Worm (Caenorhabditis elegans): ENCODE measurements around the gene mgl-3.

Gene mgl-3

ce11 chrIV:5438705-5439104 lies at the start of gene mgl-3:
Gene mgl-3 (plus strand): TSS chrIV:5439005.
- TF ChIP-seq mls-2 (tag; optimal IDR thresholded peaks at IDR 0.05) (no peak), blmp-1 (tag; optimal IDR thresholded peaks at IDR 0.05) (no peak), hlh-1 (tag; optimal IDR thresholded peaks at IDR 0.05) (no peak), flh-1 (GFP tag; optimal IDR thresholded peaks at IDR 0.05) (no peak), M03D4.4 (tag; optimal IDR thresholded peaks at IDR 0.05) (no peak), nhr-12 (tag; optimal IDR thresholded peaks at IDR 0.05) (no peak), bed-3 (GFP tag; optimal IDR thresholded peaks at IDR 0.05) (no peak), snpc-4 (tag; optimal IDR thresholded peaks at IDR 0.05) (no peak), lsy-2 (tag; optimal IDR thresholded peaks at IDR 0.05) (no peak), cnd-1 (tag; optimal IDR thresholded peaks at IDR 0.05) (no peak), nhr-237 (tag; optimal IDR thresholded peaks at IDR 0.05) (no peak)

- TF ChIP-seq mls-2 (tag; optimal IDR thresholded peaks at IDR 0.05) (no peak), unc-62 (GFP tag; optimal IDR thresholded peaks at IDR 0.05) (no peak), nhr-12 (tag; optimal IDR thresholded peaks at IDR 0.05) (no peak), ztf-11 (tag; optimal IDR thresholded peaks at IDR 0.05) (no peak), ham-2 (GFP tag; optimal IDR thresholded peaks at IDR 0.05) (no peak), cnd-1 (tag; optimal IDR thresholded peaks at IDR 0.05) (no peak), nhr-2 (tag; optimal IDR thresholded peaks at IDR 0.05) (no peak), drap-1 (GFP tag; optimal IDR thresholded peaks at IDR 0.05) (no peak), bed-3 (GFP tag; optimal IDR thresholded peaks at IDR 0.05) (no peak), unc-120 (tag; optimal IDR thresholded peaks at IDR 0.05; ENCODE audit: poor library complexity, severe bottlenecking) (no peak)
Measured at ce11 chrIV:5389951-5390350, 48.9 kb upstream of the mgl-3 start.

ce11 chrIV:5391507-5392057 lies 47.2 kb upstream of the mgl-3 start, which contains the start of the genes htp-1 and ZK616.5:
Gene htp-1 (minus strand): TSS chrIV:5391557.
Gene ZK616.5 (plus strand): TSS chrIV:5391929.
- TF ChIP-seq mab-5 (tag; optimal IDR thresholded peaks at IDR 0.05) = no peak
- TF ChIP-seq tbx-8 (GFP tag; optimal IDR thresholded peaks at IDR 0.05) = no peak
- no peak for TF ChIP-seq hlh-1 (tag; optimal IDR thresholded peaks at IDR 0.05)
- TF ChIP-seq nhr-28 (tag; optimal IDR thresholded peaks at IDR 0.05) = no peak

ce11 chrIV:5393566-5393965 lies 45.2 kb upstream of the mgl-3 start:
- TF ChIP-seq ces-1 (GFP tag; optimal IDR thresholded peaks at IDR 0.05) (no peak), ham-2 (GFP tag; optimal IDR thresholded peaks at IDR 0.05) (no peak), elt-3 (tag; optimal IDR thresholded peaks at IDR 0.05) (no peak), mab-5 (tag; optimal IDR thresholded peaks at IDR 0.05) (no peak), snpc-4 (tag; optimal IDR thresholded peaks at IDR 0.05) (no peak), nhr-76 (tag; optimal IDR thresholded peaks at IDR 0.05) (no peak), cnd-1 (tag; optimal IDR thresholded peaks at IDR 0.05) (no peak), drap-1 (GFP tag; optimal IDR thresholded peaks at IDR 0.05) (no peak), zip-8 (tag; optimal IDR thresholded peaks at IDR 0.05) (no peak), pha-4 (tag; optimal IDR thresholded peaks at IDR 0.05) (no peak), blmp-1 (tag; optimal IDR thresholded peaks at IDR 0.05) (no peak), lin-32 (GFP tag; optimal IDR thresholded peaks at IDR 0.05) (no peak), nhr-12 (tag; optimal IDR thresholded peaks at IDR 0.05) (no peak), bed-3 (GFP tag; optimal IDR thresholded peaks at IDR 0.05) (no peak)

- TF ChIP-seq sptf-1 (tag; optimal IDR thresholded peaks at IDR 0.05) = no peak
- TF ChIP-seq tbx-8 (GFP tag; optimal IDR thresholded peaks at IDR 0.05) = no peak
- no peak for TF ChIP-seq sem-2 (GFP tag; optimal IDR thresholded peaks at IDR 0.05)
- TF ChIP-seq ham-2 (GFP tag; optimal IDR thresholded peaks at IDR 0.05) = no peak
- no peak for TF ChIP-seq nhr-237 (tag; optimal IDR thresholded peaks at IDR 0.05)
- TF ChIP-seq pha-4 (tag; optimal IDR thresholded peaks at IDR 0.05) = peak; percentile 58
- TF ChIP-seq unc-120 (tag; optimal IDR thresholded peaks at IDR 0.05; ENCODE audit: poor library complexity, severe bottlenecking) = no peak
- TF ChIP-seq mab-5 (tag; optimal IDR thresholded peaks at IDR 0.05) = no peak
- TF ChIP-seq nhr-28 (tag; optimal IDR thresholded peaks at IDR 0.05) = no peak
- TF ChIP-seq elt-1 (tag; optimal IDR thresholded peaks at IDR 0.05; ENCODE audit: borderline replicate concordance, insufficient read depth) = no peak
- TF ChIP-seq ces-1 (GFP tag; optimal IDR thresholded peaks at IDR 0.05) = peak; percentile 60
- peak; percentile 88 for TF ChIP-seq lin-13 (tag; optimal IDR thresholded peaks at IDR 0.05)
- TF ChIP-seq elt-3 (tag; optimal IDR thresholded peaks at IDR 0.05) = no peak
- no peak for TF ChIP-seq nhr-2 (tag; optimal IDR thresholded peaks at IDR 0.05)
- TF ChIP-seq mls-2 (tag; optimal IDR thresholded peaks at IDR 0.05) = no peak
- TF ChIP-seq ceh-43 (GFP tag; optimal IDR thresholded peaks at IDR 0.05) = no peak
- TF ChIP-seq zip-8 (tag; optimal IDR thresholded peaks at IDR 0.05) = no peak
- no peak for TF ChIP-seq flh-1 (GFP tag; optimal IDR thresholded peaks at IDR 0.05)
- TF ChIP-seq blmp-1 (tag; optimal IDR thresholded peaks at IDR 0.05) = no peak
- TF ChIP-seq nhr-12 (tag; optimal IDR thresholded peaks at IDR 0.05) = no peak
- no peak for TF ChIP-seq M03D4.4 (tag; optimal IDR thresholded peaks at IDR 0.05)
- TF ChIP-seq ceh-83 (GFP tag; optimal IDR thresholded peaks at IDR 0.05) = no peak
- peak; percentile 49 for TF ChIP-seq ceh-39 (tag; optimal IDR thresholded peaks at IDR 0.05)
- peak; percentile 39 for TF ChIP-seq mep-1 (tag; optimal IDR thresholded peaks at IDR 0.05)
- no peak for TF ChIP-seq unc-62 (GFP tag; optimal IDR thresholded peaks at IDR 0.05)
- no peak for TF ChIP-seq ztf-11 (tag; optimal IDR thresholded peaks at IDR 0.05)
- TF ChIP-seq hlh-1 (tag; optimal IDR thresholded peaks at IDR 0.05) = peak; percentile 28
- TF ChIP-seq nhr-76 (tag; optimal IDR thresholded peaks at IDR 0.05) = no peak
- no peak for TF ChIP-seq lin-32 (GFP tag; optimal IDR thresholded peaks at IDR 0.05)
- no peak for TF ChIP-seq unc-39 (tag; optimal IDR thresholded peaks at IDR 0.05)
- TF ChIP-seq bed-3 (GFP tag; optimal IDR thresholded peaks at IDR 0.05) = no peak
- no peak for TF ChIP-seq drap-1 (GFP tag; optimal IDR thresholded peaks at IDR 0.05)
- TF ChIP-seq cnd-1 (tag; optimal IDR thresholded peaks at IDR 0.05) = peak; percentile 14
- TF ChIP-seq snpc-4 (tag; optimal IDR thresholded peaks at IDR 0.05) = no peak
- TF ChIP-seq lsy-2 (tag; optimal IDR thresholded peaks at IDR 0.05) = peak; percentile 65
Measured at ce11 chrIV:5394687-5395086, 44.1 kb upstream of the mgl-3 start, which contains the start of the genes perm-3 and swsn-6. Gene perm-3 (minus strand): TSS chrIV:5394804. Gene swsn-6 (plus strand): TSS chrIV:5395033.
